Worm (Caenorhabditis elegans) whole organism, mixed stage, embryonic: ENCODE data around the gene Y4C6A.4.

Experiments used
- M03D4.4 ChIP-seq: sonication (generic microtip); optimal IDR thresholded peaks from 2 replicates; lab custom pipeline; 2017; ENCODE audit warnings: mild to moderate bottlenecking, missing genetic modification characterization, missing compliant biosample characterization
- bed-3 ChIP-seq: fragments of 200-800 bp; sonication (Bioruptor generic); optimal IDR thresholded peaks from 3 replicates; lab custom pipeline; 2018; ENCODE audit warnings: mild to moderate bottlenecking, missing genetic modification characterization, moderate library complexity, missing compliant biosample characterization
- ceh-43 ChIP-seq: fragments of 200-800 bp; sonication (Bioruptor generic); optimal IDR thresholded peaks from 2 replicates; lab custom pipeline; 2018; ENCODE audit warnings: mild to moderate bottlenecking, missing genetic modification characterization, moderate library complexity, missing compliant biosample characterization
- ceh-83 ChIP-seq: fragments of 200-800 bp; sonication (Bioruptor generic); optimal IDR thresholded peaks from 2 replicates; lab custom pipeline; 2018; ENCODE audit warnings: mild to moderate bottlenecking, missing genetic modification characterization, missing compliant biosample characterization
- ces-1 ChIP-seq: fragments of 150-350 bp; optimal IDR thresholded peaks from 2 replicates; lab custom pipeline; 2014; ENCODE audit warnings: missing biosample characterization, missing genetic modification reagents, missing genetic modification characterization
- cnd-1 ChIP-seq: fragments of 200-800 bp; sonication (Bioruptor generic); optimal IDR thresholded peaks from 2 replicates; lab custom pipeline; 2018; ENCODE audit warnings: mild to moderate bottlenecking, missing genetic modification characterization, missing compliant biosample characterization
- drap-1 ChIP-seq: fragments of 200-800 bp; sonication (Bioruptor generic); optimal IDR thresholded peaks from 3 replicates; lab custom pipeline; 2018; ENCODE audit warnings: mild to moderate bottlenecking, missing genetic modification characterization, missing compliant biosample characterization
- elt-1 ChIP-seq: sonication (generic microtip); optimal IDR thresholded peaks from 2 replicates; lab custom pipeline; 2017; ENCODE audit warnings: missing genetic modification characterization, mild to moderate bottlenecking, missing compliant biosample characterization, antibody characterized with exemption, moderate library complexity, borderline replicate concordance; ENCODE audit not compliant: insufficient read depth
- ham-2 ChIP-seq: fragments of 200-800 bp; sonication (Bioruptor generic); optimal IDR thresholded peaks from 2 replicates; lab custom pipeline; 2018; ENCODE audit warnings: mild to moderate bottlenecking, missing genetic modification characterization, missing compliant biosample characterization
- hlh-1 ChIP-seq: fragments of 150-350 bp; optimal IDR thresholded peaks from 2 replicates; lab custom pipeline; 2014; ENCODE audit warnings: missing biosample characterization, missing genetic modification reagents, missing genetic modification characterization
- lin-32 ChIP-seq: fragments of 200-800 bp; sonication (Bioruptor generic); optimal IDR thresholded peaks from 2 replicates; lab custom pipeline; 2018; ENCODE audit warnings: mild to moderate bottlenecking, missing genetic modification characterization, missing compliant biosample characterization
- nhr-2 ChIP-seq: fragments of 150-350 bp; optimal IDR thresholded peaks from 2 replicates; lab custom pipeline; 2014; ENCODE audit warnings: missing biosample characterization, missing genetic modification characterization
- nhr-237 ChIP-seq: fragments of 150-350 bp; optimal IDR thresholded peaks from 2 replicates; lab custom pipeline; 2014; ENCODE audit warnings: missing biosample characterization, missing genetic modification characterization
- nhr-28 ChIP-seq: fragments of 150-350 bp; optimal IDR thresholded peaks from 2 replicates; lab custom pipeline; 2014; ENCODE audit warnings: missing biosample characterization, missing genetic modification characterization
- pha-4 ChIP-seq: fragments of 150-350 bp; optimal IDR thresholded peaks from 2 replicates; lab custom pipeline; 2018; ENCODE audit warnings: missing biosample characterization, missing genetic modification reagents, missing genetic modification characterization
- sem-2 ChIP-seq: fragments of 200-800 bp; sonication (Bioruptor generic); optimal IDR thresholded peaks from 2 replicates; lab custom pipeline; 2018; ENCODE audit warnings: mild to moderate bottlenecking, missing genetic modification characterization, missing compliant biosample characterization
- snpc-4 ChIP-seq: fragments of 150-350 bp; optimal IDR thresholded peaks from 2 replicates; lab custom pipeline; 2014; ENCODE audit warnings: missing biosample characterization, missing genetic modification characterization
- unc-120 ChIP-seq: sonication (generic microtip); optimal IDR thresholded peaks from 2 replicates; lab custom pipeline; 2017; ENCODE audit warnings: missing genetic modification characterization, missing compliant biosample characterization; ENCODE audit not compliant: poor library complexity, severe bottlenecking
- unc-62 ChIP-seq: fragments of 150-350 bp; optimal IDR thresholded peaks from 2 replicates; lab custom pipeline; 2014; ENCODE audit warnings: missing biosample characterization, missing genetic modification reagents, missing genetic modification characterization
- zip-8 ChIP-seq: fragments of 150-350 bp; optimal IDR thresholded peaks from 2 replicates; lab custom pipeline; 2014; ENCODE audit warnings: missing biosample characterization, missing genetic modification characterization
- ztf-11 ChIP-seq: fragments of 150-350 bp; optimal IDR thresholded peaks from 2 replicates; lab custom pipeline; 2014; ENCODE audit warnings: missing biosample characterization, missing genetic modification characterization

The Y4C6A.4 gene

DNA sequence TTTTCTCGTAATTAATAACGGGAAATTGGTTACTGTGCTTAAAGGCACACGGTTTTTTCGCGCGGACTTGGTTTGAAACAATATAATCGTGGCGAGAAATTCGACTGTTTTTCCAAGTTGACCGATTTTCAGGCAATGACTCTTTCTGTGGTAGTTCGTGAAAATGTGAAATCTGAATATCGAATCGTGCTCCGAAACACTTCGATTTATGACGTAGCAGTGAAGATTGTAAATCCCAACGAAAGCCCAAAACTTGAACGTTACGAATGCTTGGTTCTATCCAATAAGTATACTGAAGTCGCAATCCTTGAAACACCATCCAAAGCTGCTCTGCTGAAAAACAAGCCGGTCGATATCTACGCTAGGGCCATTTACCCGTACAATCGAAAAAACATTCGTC is 41.3 kb downstream of the Y4C6A.4 start:
- TF ChIP-seq ztf-11 (tag; lab: Kevin White, UChicago) (no peak), lin-32 (GFP tag; lab: Kevin White, UChicago) (no peak), drap-1 (GFP tag; lab: Kevin White, UChicago) (no peak), unc-120 (tag; lab: Kevin White, UChicago) (no peak), ceh-43 (GFP tag; lab: Kevin White, UChicago) (no peak), pha-4 (no peak)

DNA sequence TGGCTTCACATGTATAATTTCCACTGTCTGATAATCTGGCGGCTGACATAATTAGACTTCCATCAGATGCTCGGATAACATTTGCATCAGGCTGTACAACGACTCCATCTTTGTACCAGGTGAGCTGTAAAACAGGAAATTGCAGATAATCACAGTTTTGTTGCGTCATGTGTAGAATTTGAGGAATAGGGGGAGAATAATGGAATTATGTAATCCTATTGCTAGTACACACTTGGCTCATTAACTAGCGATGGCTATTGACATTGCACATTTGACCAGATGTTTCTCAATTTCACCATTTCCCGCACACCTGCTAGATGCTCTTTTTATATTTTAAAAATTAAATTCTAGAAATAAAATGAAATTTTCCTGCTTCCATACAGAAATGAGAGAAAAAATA is 48.6 kb downstream of the Y4C6A.4 start:
- TF ChIP-seq ztf-11 (tag; lab: Kevin White, UChicago) (no peak), zip-8 (peak; percentile 89), ces-1 (peak; percentile 95), cnd-1 (tag; lab: Kevin White, UChicago) (peak; percentile 32), nhr-237 (tag; lab: Kevin White, UChicago) (no peak), nhr-28 (tag; lab: Kevin White, UChicago) (no peak), nhr-2 (tag; lab: Kevin White, UChicago) (peak; percentile 81), ham-2 (GFP tag; lab: Kevin White, UChicago) (no peak), hlh-1 (tag; lab: Kevin White, UChicago) (no peak), ceh-83 (GFP tag; lab: Kevin White, UChicago) (no peak), snpc-4 (tag; lab: Kevin White, UChicago) (no peak), sem-2 (GFP tag; lab: Kevin White, UChicago) (no peak), unc-120 (tag; lab: Kevin White, UChicago) (no peak), unc-62 (GFP tag; lab: Kevin White, UChicago) (no peak), M03D4.4 (tag; lab: Kevin White, UChicago) (no peak), drap-1 (GFP tag; lab: Kevin White, UChicago) (no peak), ceh-43 (GFP tag; lab: Kevin White, UChicago) (no peak)

DNA sequence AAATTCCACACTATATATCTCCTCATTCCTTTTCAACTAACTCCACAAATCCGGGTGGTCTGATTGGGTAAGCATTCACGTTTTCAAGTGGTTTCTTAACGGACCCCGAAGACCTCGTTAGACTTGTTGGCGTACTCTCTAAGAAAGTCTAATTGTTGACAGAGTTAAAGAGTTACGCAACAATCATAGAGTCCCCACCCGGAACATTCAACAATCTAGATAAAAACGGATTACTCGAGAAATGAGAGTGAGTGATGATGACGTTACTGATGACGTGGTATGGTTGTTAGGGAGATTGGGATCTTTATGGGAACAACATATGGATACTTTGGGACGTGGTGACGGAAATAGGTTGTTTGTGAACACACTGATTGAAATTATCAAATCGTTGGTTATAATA is 49.8 kb downstream of the Y4C6A.4 start:
- TF ChIP-seq nhr-2 (tag; lab: Kevin White, UChicago) = peak; percentile 84
- no peak for TF ChIP-seq bed-3 (GFP tag; lab: Kevin White, UChicago)
- peak; percentile 88 for TF ChIP-seq ces-1
- TF ChIP-seq ham-2 (GFP tag; lab: Kevin White, UChicago) = no peak
- TF ChIP-seq elt-1 (tag; lab: Kevin White, UChicago) = peak; percentile 46
- TF ChIP-seq zip-8 = peak; percentile 53
